Worm (Caenorhabditis elegans) whole organism, L3 larva: Measurements from ENCODE around the gene T22F3.7.
"Not testable (repeated sequence)": the region's sequence is repeated elsewhere in the genome, so short reads cannot be mapped to it uniquely, and the experiment has no call there.

Source experiments
- R02D3.7 ChIP-seq: fragments of 150-350 bp; optimal IDR thresholded peaks from 2 replicates; lab custom pipeline; 2014; ENCODE audit warnings: missing biosample characterization, missing genetic modification characterization
- ceh-16 ChIP-seq: sonication (generic microtip); optimal IDR thresholded peaks from 2 replicates; lab custom pipeline; 2017; ENCODE audit warnings: missing biosample characterization, missing genetic modification characterization
- daf-12 ChIP-seq: fragments of 150-350 bp; optimal IDR thresholded peaks from 2 replicates; lab custom pipeline; 2014; ENCODE audit warnings: missing biosample characterization, missing genetic modification reagents, missing genetic modification characterization
- elt-3 ChIP-seq, 3 experiments: fragments of 150-350 bp in 1 of 3; sonication (generic microtip) in 2 of 3; optimal IDR thresholded peaks; 2 replicates in 2 of 3; 4 replicates in 1 of 3; lab custom pipeline; 2014 to 2017; ENCODE audit warnings: missing biosample characterization in 3 of 3, missing genetic modification characterization in 3 of 3
- mml-1 ChIP-seq: fragments of 150-350 bp; sonication (generic microtip); optimal IDR thresholded peaks from 3 replicates; lab custom pipeline; 2014; ENCODE audit warnings: missing biosample characterization, missing genetic modification characterization
- ztf-11 ChIP-seq: fragments of 150-350 bp; optimal IDR thresholded peaks from 2 replicates; lab custom pipeline; 2014; ENCODE audit warnings: missing biosample characterization, missing genetic modification characterization

ce11 chrV:3572408-3572807 lies 28.1 kb downstream of the T22F3.7 start, which contains the start of gene F40C5.1:
- TF ChIP-seq R02D3.7; ztf-11 (tag; lab: Kevin White, UChicago); daf-12 (tag; lab: Kevin White, UChicago); elt-3 (tag; optimal IDR thresholded peaks at IDR 0.05; lab: Kevin White, UChicago); ceh-16 (tag; lab: Kevin White, UChicago); mml-1: not testable (repeated sequence)
